Fruit fly (Drosophila melanogaster) whole organism, embryonic: ENCODE data around the gene c12.2.

ENCODE experiments used
- B-H1 ChIP-seq: fragments of 200-800 bp; sonication (Bioruptor generic); IDR thresholded peaks from 3 replicates; pipeline ENCODE4 v1.3.6; 2022; ENCODE audit warnings: missing biosample characterization, missing genetic modification characterization
- BtbVII ChIP-seq: fragments of 200-800 bp; sonication (Bioruptor generic); optimal IDR thresholded peaks from 3 replicates; lab custom pipeline; 2017; ENCODE audit warnings: missing biosample characterization, mild to moderate bottlenecking, missing genetic modification characterization
- C15 ChIP-seq: fragments of 200-800 bp; sonication (Bioruptor generic); IDR thresholded peaks from 3 replicates; pipeline ENCODE4 v1.3.6; 2022; ENCODE audit warnings: missing biosample characterization, missing genetic modification characterization
- CG10274 ChIP-seq: fragments of 200-800 bp; sonication (Bioruptor generic); optimal IDR thresholded peaks from 3 replicates; lab custom pipeline; 2017; ENCODE audit warnings: missing biosample characterization, mild to moderate bottlenecking, missing genetic modification characterization
- CG10366 ChIP-seq: fragments of 200-800 bp; sonication (Bioruptor generic); IDR thresholded peaks from 2 replicates; pipeline ENCODE4 v1.3.6; 2022; ENCODE audit warnings: missing biosample characterization, missing genetic modification characterization
- CG11398 ChIP-seq: fragments of 200-800 bp; sonication (Bioruptor generic); optimal IDR thresholded peaks from 2 replicates; lab custom pipeline; 2016; ENCODE audit warnings: missing biosample characterization, missing genetic modification characterization
- CG12155 ChIP-seq: fragments of 200-800 bp; sonication (Bioruptor generic); optimal IDR thresholded peaks from 3 replicates; lab custom pipeline; 2016; ENCODE audit warnings: missing biosample characterization, missing genetic modification characterization
- CG13894 ChIP-seq: fragments of 200-800 bp; sonication (Bioruptor generic); optimal IDR thresholded peaks from 3 replicates; lab custom pipeline; 2018; ENCODE audit warnings: missing biosample characterization, mild to moderate bottlenecking, missing genetic modification characterization, moderate library complexity
- CG14050 ChIP-seq: fragments of 200-800 bp; sonication (Bioruptor generic); IDR thresholded peaks from 3 replicates; pipeline ENCODE4 v1.3.6; 2022; ENCODE audit warnings: missing biosample characterization, missing genetic modification characterization
- CG15011 ChIP-seq: fragments of 200-800 bp; sonication (Bioruptor generic); optimal IDR thresholded peaks from 3 replicates; lab custom pipeline; 2018; ENCODE audit warnings: missing biosample characterization, mild to moderate bottlenecking, missing genetic modification characterization
- CG16815 ChIP-seq: fragments of 200-800 bp; sonication (Bioruptor generic); optimal IDR thresholded peaks from 3 replicates; lab custom pipeline; 2017; ENCODE audit warnings: missing biosample characterization, mild to moderate bottlenecking, missing genetic modification characterization
- CG17186 ChIP-seq: fragments of 200-800 bp; sonication (Bioruptor generic); optimal IDR thresholded peaks from 3 replicates; lab custom pipeline; 2017; ENCODE audit warnings: missing biosample characterization, missing genetic modification reagents, missing genetic modification characterization
- CG2129 ChIP-seq: fragments of 200-800 bp; sonication (Bioruptor generic); IDR thresholded peaks from 2 replicates; pipeline ENCODE4 v1.3.6; 2022; ENCODE audit warnings: missing biosample characterization, missing genetic modification characterization; ENCODE audit not compliant: partially characterized antibody
- CG2875 ChIP-seq: fragments of 200-800 bp; sonication (Bioruptor generic); optimal IDR thresholded peaks from 2 replicates; lab custom pipeline; 2017; ENCODE audit warnings: missing biosample characterization, mild to moderate bottlenecking, missing genetic modification characterization, missing genetic modification reagents
- CG2889 ChIP-seq: fragments of 200-800 bp; sonication (Bioruptor generic); IDR thresholded peaks from 3 replicates; pipeline ENCODE4 v1.3.6; 2022; ENCODE audit warnings: missing biosample characterization, missing genetic modification characterization
- CG3065 ChIP-seq: fragments of 200-800 bp; sonication (Bioruptor generic); optimal IDR thresholded peaks from 2 replicates; lab custom pipeline; 2016; ENCODE audit warnings: missing biosample characterization, missing genetic modification characterization
- CG42726 ChIP-seq: fragments of 200-800 bp; sonication (Bioruptor generic); IDR thresholded peaks from 2 replicates; pipeline ENCODE4 v1.3.6; 2022; ENCODE audit warnings: missing biosample characterization, missing genetic modification characterization; ENCODE audit not compliant: partially characterized antibody
- CG43689 ChIP-seq: fragments of 200-800 bp; sonication (Bioruptor generic); IDR thresholded peaks from 2 replicates; pipeline ENCODE4 v1.3.6; 2022; ENCODE audit warnings: missing biosample characterization, missing genetic modification characterization
- CG6272 ChIP-seq: fragments of 200-800 bp; sonication (Bioruptor generic); IDR thresholded peaks from 2 replicates; pipeline ENCODE4 v1.3.6; 2022; ENCODE audit warnings: missing biosample characterization, missing genetic modification characterization
- CG7357 ChIP-seq: fragments of 200-800 bp; sonication (Bioruptor generic); IDR thresholded peaks from 3 replicates; pipeline ENCODE4 v1.3.6; 2022; ENCODE audit warnings: missing biosample characterization, missing genetic modification characterization
- CG8388 ChIP-seq: fragments of 200-800 bp; sonication (Bioruptor generic); optimal IDR thresholded peaks from 2 replicates; lab custom pipeline; 2019; ENCODE audit warnings: missing biosample characterization, mild to moderate bottlenecking, missing genetic modification characterization, moderate library complexity
- CG9797 ChIP-seq: fragments of 200-800 bp; sonication (Bioruptor generic); optimal IDR thresholded peaks from 3 replicates; lab custom pipeline; 2018; ENCODE audit warnings: missing biosample characterization, mild to moderate bottlenecking, missing genetic modification characterization
- Dad ChIP-seq: fragments of 200-800 bp; sonication (Bioruptor generic); optimal IDR thresholded peaks from 3 replicates; lab custom pipeline; 2016; ENCODE audit warnings: missing biosample characterization, missing genetic modification characterization
- Deaf1 ChIP-seq: fragments of 200-800 bp; optimal IDR thresholded peaks from 3 replicates; lab custom pipeline; 2019; ENCODE audit warnings: missing biosample characterization, mild to moderate bottlenecking, missing genetic modification characterization, moderate library complexity
- Elba2 ChIP-seq: fragments of 200-800 bp; sonication (Bioruptor generic); optimal IDR thresholded peaks from 3 replicates; lab custom pipeline; 2016; ENCODE audit warnings: missing biosample characterization, missing genetic modification characterization
- HLH54F ChIP-seq: fragments of 200-800 bp; sonication (Bioruptor generic); optimal IDR thresholded peaks from 3 replicates; lab custom pipeline; 2016; ENCODE audit warnings: missing biosample characterization, missing genetic modification characterization
- HmgD ChIP-seq: fragments of 200-800 bp; sonication (Bioruptor generic); optimal IDR thresholded peaks from 3 replicates; lab custom pipeline; 2016; ENCODE audit warnings: missing biosample characterization, missing genetic modification characterization
- HmgZ ChIP-seq: fragments of 200-800 bp; sonication (Bioruptor generic); optimal IDR thresholded peaks from 2 replicates; lab custom pipeline; 2018; ENCODE audit warnings: missing biosample characterization, mild to moderate bottlenecking, missing genetic modification characterization
- Mes4 ChIP-seq: fragments of 200-800 bp; sonication (Bioruptor generic); optimal IDR thresholded peaks from 2 replicates; lab custom pipeline; 2016; ENCODE audit warnings: missing biosample characterization, missing genetic modification characterization
- Nf-YC ChIP-seq: fragments of 200-800 bp; optimal IDR thresholded peaks from 3 replicates; lab custom pipeline; 2019; ENCODE audit warnings: missing biosample characterization, mild to moderate bottlenecking, missing genetic modification characterization, moderate library complexity
- Optix ChIP-seq: fragments of 200-800 bp; sonication (Bioruptor generic); IDR thresholded peaks from 3 replicates; pipeline ENCODE4 v1.3.6; 2022; ENCODE audit warnings: missing biosample characterization, missing genetic modification characterization
- btn ChIP-seq: fragments of 200-800 bp; sonication (Bioruptor generic); optimal IDR thresholded peaks from 2 replicates; lab custom pipeline; 2016; ENCODE audit warnings: missing biosample characterization, missing genetic modification characterization
- cg ChIP-seq: fragments of 200-800 bp; sonication (Bioruptor generic); optimal IDR thresholded peaks from 3 replicates; lab custom pipeline; 2019; ENCODE audit warnings: missing biosample characterization, mild to moderate bottlenecking, missing genetic modification characterization, moderate library complexity
- dmrt11E ChIP-seq: fragments of 200-800 bp; sonication (Bioruptor generic); optimal IDR thresholded peaks from 3 replicates; lab custom pipeline; 2018; ENCODE audit warnings: missing biosample characterization, mild to moderate bottlenecking, missing genetic modification characterization, moderate library complexity
- exex ChIP-seq: fragments of 200-800 bp; sonication (Bioruptor generic); optimal IDR thresholded peaks from 4 replicates; lab custom pipeline; 2018; ENCODE audit warnings: missing biosample characterization, mild to moderate bottlenecking, missing genetic modification characterization, moderate library complexity
- fd102C ChIP-seq: fragments of 200-800 bp; sonication (Bioruptor generic); optimal IDR thresholded peaks from 2 replicates; lab custom pipeline; 2018; ENCODE audit warnings: missing biosample characterization, mild to moderate bottlenecking, missing genetic modification characterization, moderate library complexity
- gce ChIP-seq: fragments of 200-800 bp; sonication (Bioruptor generic); IDR thresholded peaks from 3 replicates; pipeline ENCODE4 v1.3.6; 2022; ENCODE audit warnings: missing biosample characterization, missing genetic modification characterization
- gem ChIP-seq: fragments of 200-800 bp; sonication (Bioruptor generic); optimal IDR thresholded peaks from 2 replicates; lab custom pipeline; 2019; ENCODE audit warnings: missing biosample characterization, mild to moderate bottlenecking, missing genetic modification characterization, moderate library complexity
- hb ChIP-seq: fragments of 200-800 bp; sonication (Bioruptor generic); IDR thresholded peaks from 3 replicates; pipeline ENCODE4 v1.3.6; 2022; ENCODE audit warnings: missing biosample characterization, missing genetic modification characterization; ENCODE audit not compliant: partially characterized antibody
- jigr1 ChIP-seq: fragments of 200-800 bp; sonication (Bioruptor generic); IDR thresholded peaks from 3 replicates; pipeline ENCODE4 v1.3.6; 2022; ENCODE audit warnings: missing biosample characterization, missing genetic modification characterization
- jing ChIP-seq: fragments of 200-800 bp; sonication (Bioruptor generic); optimal IDR thresholded peaks from 2 replicates; lab custom pipeline; 2018; ENCODE audit warnings: missing biosample characterization, mild to moderate bottlenecking, missing genetic modification characterization
- kah ChIP-seq: fragments of 200-800 bp; sonication (Bioruptor generic); optimal IDR thresholded peaks from 2 replicates; lab custom pipeline; 2018; ENCODE audit warnings: missing biosample characterization, mild to moderate bottlenecking, missing genetic modification characterization
- lmd ChIP-seq: fragments of 200-800 bp; sonication (Bioruptor generic); IDR thresholded peaks from 2 replicates; pipeline ENCODE4 v1.3.6; 2022; ENCODE audit warnings: missing biosample characterization, missing genetic modification characterization
- nom ChIP-seq: fragments of 200-800 bp; sonication (Bioruptor generic); optimal IDR thresholded peaks from 2 replicates; lab custom pipeline; 2017; ENCODE audit warnings: missing biosample characterization, missing genetic modification characterization, mild to moderate bottlenecking, moderate library complexity, missing genetic modification reagents
- oc ChIP-seq: fragments of 200-800 bp; sonication (Bioruptor generic); optimal IDR thresholded peaks from 2 replicates; lab custom pipeline; 2018; ENCODE audit warnings: missing biosample characterization, mild to moderate bottlenecking, missing genetic modification characterization, moderate library complexity
- prd ChIP-seq, 3 experiments: fragments of >200 bp in 2 of 3; fragments of 200-800 bp in 1 of 3; sonication (Bioruptor generic) in 1 of 3; optimal IDR thresholded peaks in 2 of 3; IDR thresholded peaks in 1 of 3; 2 replicates in 2 of 3; 3 replicates in 1 of 3; pipeline versions ENCODE4 v1.3.6 to Lab custom; 2017 to 2022; ENCODE audit warnings: missing biosample characterization in 1 of 3, missing genetic modification characterization in 1 of 3
- sim ChIP-seq: fragments of 200-800 bp; sonication (Bioruptor generic); IDR thresholded peaks from 2 replicates; pipeline ENCODE4 v1.3.6; 2022; ENCODE audit warnings: missing biosample characterization, missing genetic modification characterization
- usp ChIP-seq: fragments of >200 bp; optimal IDR thresholded peaks from 2 replicates; lab custom pipeline; 2017; ENCODE audit warnings: missing biosample characterization, missing genetic modification characterization
- zen ChIP-seq: fragments of 200-800 bp; sonication (Bioruptor generic); optimal IDR thresholded peaks from 3 replicates; lab custom pipeline; 2018; ENCODE audit warnings: missing biosample characterization, mild to moderate bottlenecking, missing genetic modification characterization, moderate library complexity
- zfh1 ChIP-seq: fragments of 200-800 bp; sonication (Bioruptor generic); IDR thresholded peaks from 3 replicates; pipeline ENCODE4 v1.3.6; 2022; ENCODE audit warnings: missing biosample characterization, missing genetic modification characterization

Gene c12.2

dm6 chrX:9344482-9345106 is 25.4 kb downstream of the c12.2 start (continued):
- TF ChIP-seq nom (no peak), CG14050 (GFP tag; lab: Robert Waterston, UW) (0 out of 3 replicates have a peak, but pooled peaks have one; percentile 11), usp (no peak), dmrt11E (tag; lab: Kevin White, UChicago) (no peak), Nf-YC (tag; lab: Kevin White, UChicago) (peak; percentile 39), CG2889 (no peak), oc (tag; lab: Kevin White, UChicago) (no peak), CG43689 (GFP tag; lab: Robert Waterston, UW) (no peak), CG13894 (tag; lab: Kevin White, UChicago) (peak; percentile 15), jigr1 (no peak), CG16815 (GFP tag; lab: Kevin White, UChicago) (peak; percentile 27), CG6272 (GFP tag; lab: Robert Waterston, UW) (0 out of 2 replicates have a peak, but pooled peaks have one; percentile 11), Dad (GFP tag; lab: Kevin White, UChicago) (peak; percentile 38), prd (optimal IDR thresholded peaks at IDR 0.05; lab: Kevin White, UChicago) (no peak), prd (GFP tag; IDR thresholded peaks at IDR 0.05; lab: Robert Waterston, UW) (peak; percentile 30; the same call in 2 of the 3 replicates), CG8388 (no peak), CG17186 (GFP tag; lab: Kevin White, UChicago) (no peak), CG9797 (no peak), Mes4 (GFP tag; lab: Kevin White, UChicago) (no peak), CG10274 (GFP tag; lab: Kevin White, UChicago) (peak; percentile 52), gce (no peak), BtbVII (GFP tag; lab: Kevin White, UChicago) (peak; percentile 15), CG15011 (GFP tag; lab: Kevin White, UChicago) (peak; percentile 59), jing (GFP tag; lab: Kevin White, UChicago) (no peak), fd102C (GFP tag; lab: Kevin White, UChicago) (no peak), CG12155 (GFP tag; lab: Kevin White, UChicago) (peak; percentile 43), HmgD (no peak), exex (tag; lab: Kevin White, UChicago) (peak; percentile 25), HLH54F (GFP tag; lab: Kevin White, UChicago) (peak; percentile 47), CG3065 (no peak), CG11398 (no peak), CG2129 (GFP tag; lab: Robert Waterston, UW) (no peak), hb (GFP tag; lab: Robert Waterston, UW) (no peak), kah (GFP tag; lab: Kevin White, UChicago) (no peak), Optix (no peak), zen (tag; lab: Kevin White, UChicago) (no peak), sim (GFP tag; lab: Robert Waterston, UW) (no peak), cg (GFP tag; lab: Kevin White, UChicago) (no peak), CG42726 (GFP tag; lab: Robert Waterston, UW) (no peak), Deaf1 (tag; lab: Kevin White, UChicago) (peak; percentile 29), btn (GFP tag; lab: Kevin White, UChicago) (no peak), CG7357 (GFP tag; lab: Robert Waterston, UW) (0 out of 3 replicates have a peak, but pooled peaks have one; percentile 34), CG2875 (GFP tag; lab: Kevin White, UChicago) (no peak), Elba2 (GFP tag; lab: Kevin White, UChicago) (no peak), CG10366 (no peak), lmd (GFP tag; lab: Robert Waterston, UW) (no peak), C15 (no peak), zfh1 (GFP tag; lab: Robert Waterston, UW) (no peak), HmgZ (tag; lab: Kevin White, UChicago) (peak; percentile 46), gem (peak; percentile 74), B-H1 (GFP tag; lab: Robert Waterston, UW) (no peak)
